Worm (Caenorhabditis elegans): Measurements from ENCODE around the gene F40F12.9.

DNA sequence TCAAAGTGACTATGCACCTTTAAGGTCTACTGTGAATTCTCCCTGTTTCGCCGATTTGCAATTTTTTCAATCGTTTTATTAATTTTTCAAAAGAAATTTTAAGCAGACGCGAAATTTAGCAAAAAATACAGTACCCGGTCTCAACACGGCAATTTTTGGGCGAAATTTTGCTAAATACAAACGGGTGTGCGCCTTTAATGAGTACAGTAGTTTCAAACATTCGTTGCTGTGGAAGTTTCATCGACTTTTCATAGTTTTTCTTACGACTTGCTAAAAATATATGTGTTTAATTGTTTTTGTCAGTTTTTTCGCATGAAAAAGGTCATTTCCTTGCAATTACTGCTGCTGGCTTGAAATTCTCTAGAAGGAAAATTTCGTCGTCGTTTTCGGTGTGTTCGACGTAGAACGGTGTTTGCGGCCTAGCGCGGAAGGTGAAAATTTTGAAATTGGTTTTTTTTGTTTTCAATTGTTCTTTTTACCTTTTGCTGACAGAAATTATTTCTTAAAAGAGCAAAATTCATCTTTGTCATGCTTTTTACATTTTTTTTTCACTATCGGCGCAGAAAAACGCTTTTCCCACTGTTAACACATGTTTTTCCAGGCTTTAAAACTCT is 35.8 kb downstream of the F40F12.9 start, which contains the start of gene K03H1.7:
- TF ChIP-seq ztf-4 (tag; optimal IDR thresholded peaks at IDR 0.05) (no peak), lsy-2 (tag; optimal IDR thresholded peaks at IDR 0.05) (no peak), lin-13 (GFP tag; optimal IDR thresholded peaks at IDR 0.05) (no peak), blmp-1 (tag; optimal IDR thresholded peaks at IDR 0.05; ENCODE audit: insufficient read depth) (no peak), ceh-16 (tag; optimal IDR thresholded peaks at IDR 0.05) (no peak), elt-1 (tag; optimal IDR thresholded peaks at IDR 0.05) (no peak), alr-1 (tag; optimal IDR thresholded peaks at IDR 0.05) (no peak), ama-1 (optimal IDR thresholded peaks at IDR 0.05) (no peak), mdl-1 (tag; optimal IDR thresholded peaks at IDR 0.05) (no peak)

All from whole organism, L2 larva.